Fruit fly (Drosophila melanogaster) whole organism, embryonic: ENCODE measurements around the gene CG32440.

ENCODE experiments used
- Adf1 ChIP-seq: fragments of 200-800 bp; sonication (Bioruptor generic); IDR thresholded peaks from 2 replicates; pipeline ENCODE4 v1.3.6; 2022; ENCODE audit warnings: missing biosample characterization, missing genetic modification characterization
- CG10431 ChIP-seq: fragments of 200-800 bp; sonication (Bioruptor generic); optimal IDR thresholded peaks from 3 replicates; lab custom pipeline; 2018; ENCODE audit warnings: missing biosample characterization, mild to moderate bottlenecking, missing genetic modification characterization
- CG11085 ChIP-seq: fragments of 200-800 bp; sonication (Bioruptor generic); IDR thresholded peaks from 2 replicates; pipeline ENCODE4 v1.3.6; 2022; ENCODE audit warnings: missing biosample characterization, missing genetic modification characterization
- CG14050 ChIP-seq: fragments of 200-800 bp; sonication (Bioruptor generic); IDR thresholded peaks from 3 replicates; pipeline ENCODE4 v1.3.6; 2022; ENCODE audit warnings: missing biosample characterization, missing genetic modification characterization
- CG1647 ChIP-seq: fragments of 200-800 bp; sonication (Bioruptor generic); optimal IDR thresholded peaks from 3 replicates; lab custom pipeline; 2016; ENCODE audit warnings: missing biosample characterization, missing genetic modification characterization
- CG17359 ChIP-seq: fragments of 200-800 bp; sonication (Bioruptor generic); optimal IDR thresholded peaks from 3 replicates; lab custom pipeline; 2018; ENCODE audit warnings: missing biosample characterization, mild to moderate bottlenecking, missing genetic modification characterization, moderate library complexity
- CG17912 ChIP-seq: fragments of 200-800 bp; sonication (Bioruptor generic); optimal IDR thresholded peaks from 2 replicates; lab custom pipeline; 2018; ENCODE audit warnings: missing biosample characterization, mild to moderate bottlenecking, missing genetic modification characterization
- CG2678 ChIP-seq: fragments of 200-800 bp; sonication (Bioruptor generic); optimal IDR thresholded peaks from 3 replicates; lab custom pipeline; 2019; ENCODE audit warnings: missing biosample characterization, mild to moderate bottlenecking, missing genetic modification characterization, moderate library complexity
- CG30403 ChIP-seq: fragments of 200-800 bp; sonication (Bioruptor generic); optimal IDR thresholded peaks from 3 replicates; lab custom pipeline; 2016; ENCODE audit warnings: missing biosample characterization, missing genetic modification characterization
- CG31224 ChIP-seq: fragments of 200-800 bp; sonication (Bioruptor generic); IDR thresholded peaks from 2 replicates; pipeline ENCODE4 v1.3.6; 2022; ENCODE audit warnings: missing biosample characterization, missing genetic modification characterization
- CG3163 ChIP-seq: fragments of 200-800 bp; sonication (Bioruptor generic); optimal IDR thresholded peaks from 3 replicates; lab custom pipeline; 2016; ENCODE audit warnings: missing biosample characterization, missing genetic modification characterization
- CG32767 ChIP-seq: fragments of 200-800 bp; sonication (Bioruptor generic); IDR thresholded peaks from 2 replicates; pipeline ENCODE4 v1.3.6; 2022; ENCODE audit warnings: missing biosample characterization, missing genetic modification characterization
- CG33213 ChIP-seq: fragments of 200-800 bp; sonication (Bioruptor generic); optimal IDR thresholded peaks from 3 replicates; lab custom pipeline; 2016; ENCODE audit warnings: missing biosample characterization, missing genetic modification characterization
- CG42726 ChIP-seq: fragments of 200-800 bp; sonication (Bioruptor generic); IDR thresholded peaks from 2 replicates; pipeline ENCODE4 v1.3.6; 2022; ENCODE audit warnings: missing biosample characterization, missing genetic modification characterization; ENCODE audit not compliant: partially characterized antibody
- CG6683 ChIP-seq: fragments of 200-800 bp; sonication (Bioruptor generic); optimal IDR thresholded peaks from 2 replicates; lab custom pipeline; 2017; ENCODE audit warnings: missing biosample characterization, mild to moderate bottlenecking, missing genetic modification characterization, missing genetic modification reagents
- CG9876 ChIP-seq: fragments of 200-800 bp; sonication (Bioruptor generic); optimal IDR thresholded peaks from 2 replicates; lab custom pipeline; 2016; ENCODE audit warnings: missing biosample characterization, missing genetic modification characterization
- CkIIα-i1 ChIP-seq: fragments of 200-800 bp; sonication (Bioruptor generic); IDR thresholded peaks from 2 replicates; pipeline ENCODE4 v1.3.6; 2022; ENCODE audit warnings: missing biosample characterization, missing genetic modification characterization
- CoRest ChIP-seq: fragments of 200-800 bp; sonication (Bioruptor generic); optimal IDR thresholded peaks from 3 replicates; lab custom pipeline; 2018; ENCODE audit warnings: missing biosample characterization, mild to moderate bottlenecking, missing genetic modification characterization, moderate library complexity
- Dip2 ChIP-seq: fragments of 200-800 bp; sonication (Bioruptor generic); IDR thresholded peaks from 2 replicates; pipeline ENCODE4 v1.3.6; 2022; ENCODE audit warnings: missing biosample characterization, missing genetic modification characterization
- Dll ChIP-seq: fragments of 200-800 bp; sonication (Bioruptor generic); IDR thresholded peaks from 4 replicates; pipeline ENCODE4 v1.3.6; 2022; ENCODE audit warnings: missing biosample characterization, missing genetic modification characterization; ENCODE audit not compliant: partially characterized antibody
- Doc2 ChIP-seq: fragments of 200-800 bp; sonication (Bioruptor generic); IDR thresholded peaks from 2 replicates; pipeline ENCODE4 v1.3.6; 2022; ENCODE audit warnings: missing biosample characterization, missing genetic modification characterization
- Eip74EF ChIP-seq, 2 experiments: fragments of 200-800 bp in 1 of 2; fragments of >200 bp in 1 of 2; sonication (Bioruptor generic) in 1 of 2; optimal IDR thresholded peaks; 2 replicates each; lab custom pipeline; 2017 to 2019; ENCODE audit warnings: missing biosample characterization in 2 of 2, missing genetic modification characterization in 2 of 2, mild to moderate bottlenecking in 1 of 2, moderate library complexity in 1 of 2
- Fer1 ChIP-seq: fragments of 200-800 bp; sonication (Bioruptor generic); optimal IDR thresholded peaks from 2 replicates; lab custom pipeline; 2017; ENCODE audit warnings: missing biosample characterization, mild to moderate bottlenecking, missing genetic modification characterization
- HLH3B ChIP-seq: fragments of 200-800 bp; sonication (Bioruptor generic); IDR thresholded peaks from 2 replicates; pipeline ENCODE4 v1.3.6; 2022; ENCODE audit warnings: missing biosample characterization, missing genetic modification characterization
- Lpt ChIP-seq: fragments of >200 bp; optimal IDR thresholded peaks from 2 replicates; lab custom pipeline; 2018; ENCODE audit warnings: missing biosample characterization, missing genetic modification characterization
- MESR4 ChIP-seq: fragments of 200-800 bp; sonication (Bioruptor generic); optimal IDR thresholded peaks from 2 replicates; lab custom pipeline; 2018; ENCODE audit warnings: missing biosample characterization, mild to moderate bottlenecking, missing genetic modification characterization, moderate library complexity
- Nf-YA ChIP-seq: fragments of 200-800 bp; sonication (Bioruptor generic); IDR thresholded peaks from 2 replicates; pipeline ENCODE4 v1.3.6; 2022; ENCODE audit warnings: missing biosample characterization, missing genetic modification characterization
- NfI ChIP-seq: fragments of 200-800 bp; sonication (Bioruptor generic); optimal IDR thresholded peaks from 3 replicates; lab custom pipeline; 2018; ENCODE audit warnings: missing biosample characterization, mild to moderate bottlenecking, missing genetic modification characterization, moderate library complexity
- Scr ChIP-seq: fragments of 200-800 bp; sonication (Bioruptor generic); IDR thresholded peaks from 2 replicates; pipeline ENCODE4 v1.3.6; 2022; ENCODE audit warnings: missing biosample characterization, missing genetic modification characterization; ENCODE audit not compliant: partially characterized antibody
- aop ChIP-seq: fragments of 200-800 bp; sonication (Bioruptor generic); IDR thresholded peaks from 2 replicates; pipeline ENCODE4 v1.3.6; 2022; ENCODE audit warnings: missing biosample characterization, missing genetic modification characterization
- ase ChIP-seq: fragments of 200-800 bp; sonication (Bioruptor generic); IDR thresholded peaks from 3 replicates; pipeline ENCODE4 v1.3.6; 2022; ENCODE audit warnings: missing biosample characterization, missing genetic modification characterization
- cas ChIP-seq: fragments of 200-800 bp; sonication (Bioruptor generic); IDR thresholded peaks from 2 replicates; pipeline ENCODE4 v1.3.6; 2022; ENCODE audit warnings: missing biosample characterization, missing genetic modification characterization
- chif ChIP-seq, 2 experiments: fragments of 200-800 bp; sonication (Bioruptor generic); optimal IDR thresholded peaks; 3 replicates each; lab custom pipeline; 2016; ENCODE audit warnings: missing biosample characterization in 2 of 2, missing genetic modification characterization in 2 of 2
- crc ChIP-seq: fragments of 200-800 bp; sonication (Bioruptor generic); optimal IDR thresholded peaks from 2 replicates; lab custom pipeline; 2016; ENCODE audit warnings: missing biosample characterization, missing genetic modification characterization
- croc ChIP-seq: fragments of 200-800 bp; sonication (Bioruptor generic); conservative IDR thresholded peaks from 3 replicates; pipeline ENCODE4 v1.3.6; 2022; ENCODE audit warnings: missing biosample characterization, missing genetic modification characterization
- da ChIP-seq: fragments of 200-800 bp; sonication (Bioruptor generic); optimal IDR thresholded peaks from 2 replicates; lab custom pipeline; 2016; ENCODE audit warnings: missing biosample characterization, missing genetic modification characterization
- ems ChIP-seq: fragments of 200-800 bp; sonication (Bioruptor generic); optimal IDR thresholded peaks from 3 replicates; lab custom pipeline; 2016; ENCODE audit warnings: missing biosample characterization, missing genetic modification characterization
- eve ChIP-seq, 2 experiments: fragments of >200 bp; optimal IDR thresholded peaks; 2 replicates each; lab custom pipeline; 2017; ENCODE audit warnings: missing biosample characterization in 2 of 2, missing genetic modification characterization in 2 of 2
- fd102C ChIP-seq: fragments of 200-800 bp; sonication (Bioruptor generic); optimal IDR thresholded peaks from 2 replicates; lab custom pipeline; 2018; ENCODE audit warnings: missing biosample characterization, mild to moderate bottlenecking, missing genetic modification characterization, moderate library complexity
- gem ChIP-seq: fragments of 200-800 bp; sonication (Bioruptor generic); optimal IDR thresholded peaks from 2 replicates; lab custom pipeline; 2019; ENCODE audit warnings: missing biosample characterization, mild to moderate bottlenecking, missing genetic modification characterization, moderate library complexity
- ham ChIP-seq: fragments of 200-800 bp; sonication (Bioruptor generic); IDR thresholded peaks from 2 replicates; pipeline ENCODE4 v1.3.6; 2022; ENCODE audit warnings: missing biosample characterization, missing genetic modification characterization
- jing ChIP-seq: fragments of 200-800 bp; sonication (Bioruptor generic); optimal IDR thresholded peaks from 2 replicates; lab custom pipeline; 2018; ENCODE audit warnings: missing biosample characterization, mild to moderate bottlenecking, missing genetic modification characterization
- ken ChIP-seq: fragments of 200-800 bp; sonication (Bioruptor generic); IDR thresholded peaks from 3 replicates; pipeline ENCODE4 v1.3.6; 2022; ENCODE audit warnings: missing biosample characterization, missing genetic modification characterization
- lab ChIP-seq: fragments of 200-800 bp; sonication (Bioruptor generic); optimal IDR thresholded peaks from 3 replicates; lab custom pipeline; 2017; ENCODE audit warnings: missing biosample characterization, missing genetic modification characterization, mild to moderate bottlenecking, moderate library complexity, missing genetic modification reagents
- sima ChIP-seq: fragments of 200-800 bp; sonication (Bioruptor generic); optimal IDR thresholded peaks from 2 replicates; lab custom pipeline; 2016; ENCODE audit warnings: missing biosample characterization, missing genetic modification characterization
- slp2 ChIP-seq: fragments of 200-800 bp; sonication (Bioruptor generic); optimal IDR thresholded peaks from 2 replicates; lab custom pipeline; 2016; ENCODE audit warnings: missing biosample characterization, missing genetic modification characterization
- tna ChIP-seq: fragments of 200-800 bp; sonication (Bioruptor generic); IDR thresholded peaks from 2 replicates; pipeline ENCODE4 v1.3.6; 2022; ENCODE audit warnings: missing biosample characterization, missing genetic modification characterization; ENCODE audit not compliant: partially characterized antibody
- unpg ChIP-seq: fragments of 200-800 bp; sonication (Bioruptor generic); optimal IDR thresholded peaks from 3 replicates; lab custom pipeline; 2018; ENCODE audit warnings: missing biosample characterization, mild to moderate bottlenecking, missing genetic modification characterization, moderate library complexity
- z ChIP-seq: fragments of 200-800 bp; sonication (Bioruptor generic); IDR thresholded peaks from 3 replicates; pipeline ENCODE4 v1.3.6; 2022; ENCODE audit warnings: missing biosample characterization, missing genetic modification characterization
- zen2 ChIP-seq: fragments of 200-800 bp; sonication (Bioruptor generic); IDR thresholded peaks from 3 replicates; pipeline ENCODE4 v1.3.6; 2022; ENCODE audit warnings: missing biosample characterization, missing genetic modification characterization; ENCODE audit not compliant: partially characterized antibody

CG32440 gene

dm6 chr3L:21347197-21347831 is 12.7 kb upstream of the CG32440 start (continued):
- no peak for TF ChIP-seq cas (GFP tag; lab: Robert Waterston, UW)
- TF ChIP-seq z (GFP tag; lab: Robert Waterston, UW), result no peak
- TF ChIP-seq aop (GFP tag; lab: Robert Waterston, UW), result no peak
- peak; percentile 30 for TF ChIP-seq slp2 (GFP tag; lab: Kevin White, UChicago)
- TF ChIP-seq Lpt, result no peak
- TF ChIP-seq MESR4 (GFP tag; lab: Kevin White, UChicago), result no peak
- TF ChIP-seq CG42726 (GFP tag; lab: Robert Waterston, UW), result no peak
- TF ChIP-seq CG30403, result peak; percentile 68
- peak; percentile 59; the same call in 1 of the 2 replicates for TF ChIP-seq HLH3B (GFP tag; lab: Robert Waterston, UW)
- TF ChIP-seq croc (GFP tag; lab: Robert Waterston, UW), result no peak
- no peak for TF ChIP-seq tna (GFP tag; lab: Robert Waterston, UW)
- TF ChIP-seq CG17912 (GFP tag; lab: Kevin White, UChicago), result no peak
- TF ChIP-seq lab (GFP tag; lab: Kevin White, UChicago), result peak; percentile 42
- peak; percentile 5 for TF ChIP-seq fd102C
- TF ChIP-seq gem (tag; lab: Kevin White, UChicago), result peak; percentile 32
- no peak for TF ChIP-seq sima (GFP tag; lab: Kevin White, UChicago)
- TF ChIP-seq da, result peak; percentile 36
- no peak for TF ChIP-seq Dip2
- TF ChIP-seq eve (GFP tag; optimal IDR thresholded peaks at IDR 0.05; lab: Kevin White, UChicago), result no peak
- peak; percentile 52 for TF ChIP-seq unpg (GFP tag; lab: Kevin White, UChicago)
- TF ChIP-seq crc, result no peak
- no peak for TF ChIP-seq CG32767 (GFP tag; lab: Robert Waterston, UW)
- TF ChIP-seq CG6683 (GFP tag; lab: Kevin White, UChicago), result no peak
- TF ChIP-seq ken (GFP tag; lab: Robert Waterston, UW), result 0 out of 3 replicates have a peak, but pooled peaks have one; percentile 38
- TF ChIP-seq Eip74EF (GFP tag; optimal IDR thresholded peaks at IDR 0.05; lab: Kevin White, UChicago), result peak in 1 of 2 experiments; percentile 42
- peak; percentile 66 for TF ChIP-seq ems (GFP tag; lab: Kevin White, UChicago)
- no peak for TF ChIP-seq zen2 (GFP tag; lab: Robert Waterston, UW)
- TF ChIP-seq CG33213 (GFP tag; lab: Kevin White, UChicago), result no peak
- peak; percentile 48 for TF ChIP-seq CG17359
- no peak for TF ChIP-seq Dll (GFP tag; lab: Robert Waterston, UW)
- TF ChIP-seq CkIIα-i1 (GFP tag; lab: Robert Waterston, UW), result no peak
- peak; percentile 11 for TF ChIP-seq CoRest
- TF ChIP-seq CG31224 (GFP tag; lab: Robert Waterston, UW), result no peak
- peak; percentile 33 for TF ChIP-seq CG1647 (GFP tag; lab: Kevin White, UChicago)
- TF ChIP-seq CG14050, result no peak
- TF ChIP-seq CG11085 (GFP tag; lab: Robert Waterston, UW), result no peak
- peak; percentile 32 for TF ChIP-seq CG2678 (tag; lab: Kevin White, UChicago)
- no peak for TF ChIP-seq CG3163 (GFP tag; lab: Kevin White, UChicago)
- TF ChIP-seq NfI, result peak; percentile 30
- peak; percentile 37 to 47 for TF ChIP-seq chif (GFP tag; optimal IDR thresholded peaks at IDR 0.05; lab: Kevin White, UChicago)
- no peak for TF ChIP-seq ase (GFP tag; lab: Robert Waterston, UW)
- TF ChIP-seq Nf-YA (GFP tag; lab: Robert Waterston, UW), result 0 out of 2 replicates have a peak, but pooled peaks have one; percentile 17
- TF ChIP-seq jing, result no peak
- TF ChIP-seq CG10431 (GFP tag; lab: Kevin White, UChicago), result no peak
- TF ChIP-seq Doc2 (GFP tag; lab: Robert Waterston, UW), result no peak
- no peak for TF ChIP-seq ham (GFP tag; lab: Robert Waterston, UW)
- no peak for TF ChIP-seq Fer1 (GFP tag; lab: Kevin White, UChicago)
- TF ChIP-seq Adf1 (GFP tag; lab: Robert Waterston, UW), result no peak
- TF ChIP-seq Scr (GFP tag; lab: Robert Waterston, UW), result no peak
- TF ChIP-seq CG9876 (GFP tag; lab: Kevin White, UChicago), result no peak
